Fruit fly (Drosophila melanogaster) whole organism, embryonic: Measurements from ENCODE around the gene CG10343.

Experiments
- Aef1 ChIP-seq: fragments of 200-800 bp; sonication (Bioruptor generic); IDR thresholded peaks from 3 replicates; pipeline ENCODE4 v1.3.6; 2022; ENCODE audit warnings: missing biosample characterization, missing genetic modification characterization
- CG10147 ChIP-seq: fragments of 200-800 bp; sonication (Bioruptor generic); optimal IDR thresholded peaks from 2 replicates; lab custom pipeline; 2019; ENCODE audit warnings: missing biosample characterization, mild to moderate bottlenecking, missing genetic modification characterization, moderate library complexity
- CG10209 ChIP-seq: fragments of 200-800 bp; sonication (Bioruptor generic); optimal IDR thresholded peaks from 3 replicates; lab custom pipeline; 2017; ENCODE audit warnings: missing biosample characterization, mild to moderate bottlenecking, missing genetic modification characterization, missing genetic modification reagents
- CG10274 ChIP-seq: fragments of 200-800 bp; sonication (Bioruptor generic); optimal IDR thresholded peaks from 3 replicates; lab custom pipeline; 2017; ENCODE audit warnings: missing biosample characterization, mild to moderate bottlenecking, missing genetic modification characterization
- CG11723 ChIP-seq: fragments of 200-800 bp; sonication (Bioruptor generic); optimal IDR thresholded peaks from 2 replicates; lab custom pipeline; 2017; ENCODE audit warnings: missing biosample characterization, mild to moderate bottlenecking, missing genetic modification characterization
- CG12155 ChIP-seq: fragments of 200-800 bp; sonication (Bioruptor generic); optimal IDR thresholded peaks from 3 replicates; lab custom pipeline; 2016; ENCODE audit warnings: missing biosample characterization, missing genetic modification characterization
- CG1233 ChIP-seq: fragments of 200-800 bp; sonication (Bioruptor generic); optimal IDR thresholded peaks from 4 replicates; lab custom pipeline; 2018; ENCODE audit warnings: missing biosample characterization, mild to moderate bottlenecking, missing genetic modification characterization
- CG12744 ChIP-seq: fragments of 200-800 bp; sonication (Bioruptor generic); optimal IDR thresholded peaks from 2 replicates; lab custom pipeline; 2016; ENCODE audit warnings: missing biosample characterization, missing genetic modification characterization
- CG13287 ChIP-seq: fragments of 200-800 bp; sonication (Bioruptor generic); IDR thresholded peaks from 2 replicates; pipeline ENCODE4 v1.3.6; 2022; ENCODE audit warnings: missing biosample characterization, missing genetic modification characterization; ENCODE audit not compliant: partially characterized antibody
- CG31224 ChIP-seq: fragments of 200-800 bp; sonication (Bioruptor generic); IDR thresholded peaks from 2 replicates; pipeline ENCODE4 v1.3.6; 2022; ENCODE audit warnings: missing biosample characterization, missing genetic modification characterization
- CG3163 ChIP-seq: fragments of 200-800 bp; sonication (Bioruptor generic); optimal IDR thresholded peaks from 3 replicates; lab custom pipeline; 2016; ENCODE audit warnings: missing biosample characterization, missing genetic modification characterization
- CG32532 ChIP-seq: fragments of 200-800 bp; sonication (Bioruptor generic); IDR thresholded peaks from 2 replicates; pipeline ENCODE4 v1.3.6; 2022; ENCODE audit warnings: missing biosample characterization, missing genetic modification characterization
- CG4404 ChIP-seq: fragments of 200-800 bp; sonication (Bioruptor generic); IDR thresholded peaks from 2 replicates; pipeline ENCODE4 v1.3.6; 2022; ENCODE audit warnings: missing biosample characterization, missing genetic modification characterization
- CG4424 ChIP-seq: fragments of 200-800 bp; sonication (Bioruptor generic); optimal IDR thresholded peaks from 3 replicates; lab custom pipeline; 2016; ENCODE audit warnings: missing biosample characterization, missing genetic modification characterization
- CG6791 ChIP-seq: fragments of 200-800 bp; sonication (Bioruptor generic); IDR thresholded peaks from 3 replicates; pipeline ENCODE4 v1.3.6; 2022; ENCODE audit warnings: missing biosample characterization, missing genetic modification characterization; ENCODE audit not compliant: partially characterized antibody
- CG7271 ChIP-seq: fragments of 200-800 bp; sonication (Bioruptor generic); optimal IDR thresholded peaks from 2 replicates; lab custom pipeline; 2018; ENCODE audit warnings: missing biosample characterization, mild to moderate bottlenecking, missing genetic modification characterization, moderate library complexity
- CG7372 ChIP-seq: fragments of 200-800 bp; sonication (Bioruptor generic); IDR thresholded peaks from 2 replicates; pipeline ENCODE4 v1.3.6; 2022; ENCODE audit warnings: missing biosample characterization, missing genetic modification characterization
- CG8089 ChIP-seq: fragments of 200-800 bp; sonication (Bioruptor generic); optimal IDR thresholded peaks from 3 replicates; lab custom pipeline; 2016; ENCODE audit warnings: missing biosample characterization, missing genetic modification characterization
- Eip74EF ChIP-seq, 2 experiments: fragments of 200-800 bp in 1 of 2; fragments of >200 bp in 1 of 2; sonication (Bioruptor generic) in 1 of 2; optimal IDR thresholded peaks; 2 replicates each; lab custom pipeline; 2017 to 2019; ENCODE audit warnings: missing biosample characterization in 2 of 2, missing genetic modification characterization in 2 of 2, mild to moderate bottlenecking in 1 of 2, moderate library complexity in 1 of 2
- HLH4C ChIP-seq: fragments of 200-800 bp; sonication (Bioruptor generic); IDR thresholded peaks from 3 replicates; pipeline ENCODE4 v1.3.6; 2022; ENCODE audit warnings: missing biosample characterization, missing genetic modification characterization; ENCODE audit not compliant: partially characterized antibody
- HLH54F ChIP-seq: fragments of 200-800 bp; sonication (Bioruptor generic); optimal IDR thresholded peaks from 3 replicates; lab custom pipeline; 2016; ENCODE audit warnings: missing biosample characterization, missing genetic modification characterization
- HLHmδ ChIP-seq: fragments of 200-800 bp; sonication (Bioruptor generic); optimal IDR thresholded peaks from 2 replicates; lab custom pipeline; 2018; ENCODE audit warnings: missing biosample characterization, mild to moderate bottlenecking, missing genetic modification characterization, moderate library complexity
- MTF-1 ChIP-seq: fragments of 200-800 bp; sonication (Bioruptor generic); optimal IDR thresholded peaks from 2 replicates; lab custom pipeline; 2018; ENCODE audit warnings: missing biosample characterization, mild to moderate bottlenecking, missing genetic modification characterization, borderline replicate concordance
- NK7.1 ChIP-seq: fragments of 200-800 bp; sonication (Bioruptor generic); optimal IDR thresholded peaks from 3 replicates; lab custom pipeline; 2016; ENCODE audit warnings: missing biosample characterization, missing genetic modification characterization
- NfI ChIP-seq: fragments of 200-800 bp; sonication (Bioruptor generic); optimal IDR thresholded peaks from 3 replicates; lab custom pipeline; 2018; ENCODE audit warnings: missing biosample characterization, mild to moderate bottlenecking, missing genetic modification characterization, moderate library complexity
- Oli ChIP-seq: fragments of 200-800 bp; sonication (Bioruptor generic); optimal IDR thresholded peaks from 2 replicates; lab custom pipeline; 2018; ENCODE audit warnings: missing biosample characterization, mild to moderate bottlenecking, missing genetic modification characterization, moderate library complexity
- Opbp ChIP-seq: fragments of 200-800 bp; sonication (Bioruptor generic); IDR thresholded peaks from 3 replicates; pipeline ENCODE4 v1.3.6; 2022; ENCODE audit warnings: missing biosample characterization, missing genetic modification characterization; ENCODE audit not compliant: partially characterized antibody
- Sox102F ChIP-seq: fragments of 200-800 bp; sonication (Bioruptor generic); optimal IDR thresholded peaks from 2 replicates; lab custom pipeline; 2018; ENCODE audit warnings: missing biosample characterization, mild to moderate bottlenecking, missing genetic modification characterization, moderate library complexity
- Sry-δ ChIP-seq: fragments of 200-800 bp; sonication (Bioruptor generic); optimal IDR thresholded peaks from 2 replicates; lab custom pipeline; 2016; ENCODE audit warnings: missing biosample characterization, missing genetic modification characterization
- Ssrp ChIP-seq: fragments of 200-800 bp; sonication (Bioruptor generic); optimal IDR thresholded peaks from 2 replicates; lab custom pipeline; 2018; ENCODE audit warnings: missing biosample characterization, mild to moderate bottlenecking, missing genetic modification characterization, moderate library complexity
- Taf1 ChIP-seq: fragments of 200-800 bp; sonication (Bioruptor generic); IDR thresholded peaks from 2 replicates; pipeline ENCODE4 v1.3.6; 2022; ENCODE audit warnings: missing biosample characterization, missing genetic modification characterization
- YL-1 ChIP-seq: fragments of 200-800 bp; sonication (Bioruptor generic); optimal IDR thresholded peaks from 3 replicates; lab custom pipeline; 2017; ENCODE audit warnings: missing biosample characterization, mild to moderate bottlenecking, missing genetic modification characterization
- ara ChIP-seq: fragments of 200-800 bp; sonication (Bioruptor generic); IDR thresholded peaks from 2 replicates; pipeline ENCODE4 v1.3.6; 2022; ENCODE audit warnings: missing biosample characterization, missing genetic modification characterization
- cato ChIP-seq: fragments of 200-800 bp; sonication (Bioruptor generic); optimal IDR thresholded peaks from 2 replicates; lab custom pipeline; 2016; ENCODE audit warnings: missing biosample characterization, missing genetic modification characterization, borderline replicate concordance
- chinmo ChIP-seq: fragments of 200-800 bp; sonication (Bioruptor generic); IDR thresholded peaks from 4 replicates; pipeline ENCODE4 v1.3.6; 2022; ENCODE audit warnings: missing biosample characterization, missing genetic modification characterization; ENCODE audit not compliant: partially characterized antibody
- crp ChIP-seq, 2 experiments: fragments of 200-800 bp; sonication (Bioruptor generic); optimal IDR thresholded peaks; 2 replicates in 1 of 2; 3 replicates in 1 of 2; lab custom pipeline; 2017; ENCODE audit warnings: missing biosample characterization in 2 of 2, missing genetic modification characterization in 2 of 2, mild to moderate bottlenecking in 1 of 2, moderate library complexity in 1 of 2
- ems ChIP-seq: fragments of 200-800 bp; sonication (Bioruptor generic); optimal IDR thresholded peaks from 3 replicates; lab custom pipeline; 2016; ENCODE audit warnings: missing biosample characterization, missing genetic modification characterization
- fd102C ChIP-seq: fragments of 200-800 bp; sonication (Bioruptor generic); optimal IDR thresholded peaks from 2 replicates; lab custom pipeline; 2018; ENCODE audit warnings: missing biosample characterization, mild to moderate bottlenecking, missing genetic modification characterization, moderate library complexity
- h ChIP-seq: fragments of >200 bp; optimal IDR thresholded peaks from 2 replicates; lab custom pipeline; 2017
- nau ChIP-seq: fragments of 200-800 bp; sonication (Bioruptor generic); optimal IDR thresholded peaks from 3 replicates; lab custom pipeline; 2017; ENCODE audit warnings: missing biosample characterization, mild to moderate bottlenecking, missing genetic modification characterization, missing genetic modification reagents
- nerfin-2 ChIP-seq: fragments of 200-800 bp; sonication (Bioruptor generic); IDR thresholded peaks from 2 replicates; pipeline ENCODE4 v1.3.6; 2022; ENCODE audit warnings: missing biosample characterization, missing genetic modification characterization; ENCODE audit not compliant: partially characterized antibody
- onecut ChIP-seq: fragments of 200-800 bp; sonication (Bioruptor generic); IDR thresholded peaks from 2 replicates; pipeline ENCODE4 v1.3.6; 2022; ENCODE audit warnings: missing biosample characterization, missing genetic modification characterization
- peb ChIP-seq: fragments of 200-800 bp; sonication (Bioruptor generic); IDR thresholded peaks from 2 replicates; pipeline ENCODE4 v1.3.6; 2022; ENCODE audit warnings: missing biosample characterization, missing genetic modification characterization
- rib ChIP-seq: fragments of 200-800 bp; sonication (Bioruptor generic); IDR thresholded peaks from 2 replicates; pipeline ENCODE4 v1.3.6; 2022; ENCODE audit warnings: missing biosample characterization, missing genetic modification characterization
- ro ChIP-seq: fragments of 200-800 bp; sonication (Bioruptor generic); IDR thresholded peaks from 2 replicates; pipeline ENCODE4 v1.3.6; 2022; ENCODE audit warnings: missing biosample characterization, missing genetic modification characterization
- sd ChIP-seq: fragments of 200-800 bp; sonication (Bioruptor generic); optimal IDR thresholded peaks from 3 replicates; lab custom pipeline; 2018; ENCODE audit warnings: missing biosample characterization, mild to moderate bottlenecking, missing genetic modification characterization, moderate library complexity
- sqz ChIP-seq: fragments of 200-800 bp; sonication (Bioruptor generic); optimal IDR thresholded peaks from 3 replicates; lab custom pipeline; 2018; ENCODE audit warnings: missing biosample characterization, mild to moderate bottlenecking, missing genetic modification characterization
- stwl ChIP-seq: fragments of 200-800 bp; sonication (Bioruptor generic); optimal IDR thresholded peaks from 3 replicates; lab custom pipeline; 2018; ENCODE audit warnings: missing biosample characterization, mild to moderate bottlenecking, missing genetic modification characterization, moderate library complexity
- zen2 ChIP-seq: fragments of 200-800 bp; sonication (Bioruptor generic); IDR thresholded peaks from 3 replicates; pipeline ENCODE4 v1.3.6; 2022; ENCODE audit warnings: missing biosample characterization, missing genetic modification characterization; ENCODE audit not compliant: partially characterized antibody
- zfh1 ChIP-seq: fragments of 200-800 bp; sonication (Bioruptor generic); IDR thresholded peaks from 3 replicates; pipeline ENCODE4 v1.3.6; 2022; ENCODE audit warnings: missing biosample characterization, missing genetic modification characterization

The CG10343 gene

dm6 chr2L:18694724-18695105 lies 8.6 kb upstream of the CG10343 start (continued):
- no peak for TF ChIP-seq CG13287
- TF ChIP-seq Taf1 (GFP tag; lab: Robert Waterston, UW), result 0 out of 2 replicates have a peak, but pooled peaks have one; percentile 22
- no peak for TF ChIP-seq ems (GFP tag; lab: Kevin White, UChicago)
- TF ChIP-seq onecut, result no peak
- TF ChIP-seq HLH54F, result no peak
- TF ChIP-seq CG4424 (GFP tag; lab: Kevin White, UChicago), result no peak
- TF ChIP-seq CG7372 (GFP tag; lab: Robert Waterston, UW), result peak; percentile 57; the same call in 1 of the 2 replicates
- TF ChIP-seq zfh1 (GFP tag; lab: Robert Waterston, UW), result peak; percentile 48; the same call in 1 of the 3 replicates
- TF ChIP-seq ara (GFP tag; lab: Robert Waterston, UW), result peak; percentile 33; the same call in 1 of the 2 replicates
- no peak for TF ChIP-seq h
- peak; percentile 66 for TF ChIP-seq Sox102F (GFP tag; lab: Kevin White, UChicago)
- TF ChIP-seq cato (GFP tag; lab: Kevin White, UChicago), result no peak
- no peak for TF ChIP-seq crp (GFP tag; optimal IDR thresholded peaks at IDR 0.05; lab: Kevin White, UChicago)
- TF ChIP-seq CG10209 (GFP tag; lab: Kevin White, UChicago), result peak; percentile 4
- peak; percentile 9; the same call in 1 of the 2 replicates for TF ChIP-seq CG31224 (GFP tag; lab: Robert Waterston, UW)
- TF ChIP-seq NfI, result no peak
- no peak for TF ChIP-seq Opbp (GFP tag; lab: Robert Waterston, UW)
- no peak for TF ChIP-seq peb (GFP tag; lab: Robert Waterston, UW)
- no peak for TF ChIP-seq rib (GFP tag; lab: Robert Waterston, UW)
- peak; percentile 31 for TF ChIP-seq Oli (tag; lab: Kevin White, UChicago)
- TF ChIP-seq sd (tag; lab: Kevin White, UChicago), result no peak
- TF ChIP-seq CG12155 (GFP tag; lab: Kevin White, UChicago), result no peak
- TF ChIP-seq ro (GFP tag; lab: Robert Waterston, UW), result no peak
- no peak for TF ChIP-seq chinmo (GFP tag; lab: Robert Waterston, UW)
- no peak for TF ChIP-seq fd102C
- no peak for TF ChIP-seq stwl (tag; lab: Kevin White, UChicago)

dm6 chr2L:18695404-18695804 lies 7.9 kb upstream of the CG10343 start, which contains the start of the genes CG10383 and CG10338:
CG10383 (minus strand) TSS chr2L:18695602.
CG10338 (plus strand) TSS chr2L:18695664.
- peak; percentile 94 for TF ChIP-seq CG32532
- TF ChIP-seq CG10147 (GFP tag; lab: Kevin White, UChicago), result peak; percentile 70
- TF ChIP-seq CG12744 (GFP tag; lab: Kevin White, UChicago), result peak; percentile 76
- TF ChIP-seq Sry-δ (GFP tag; lab: Kevin White, UChicago), result peak; percentile 68
- TF ChIP-seq CG7271 (tag; lab: Kevin White, UChicago), result peak; percentile 53
- no peak for TF ChIP-seq zen2 (GFP tag; lab: Robert Waterston, UW)
- no peak for TF ChIP-seq HLHmδ (GFP tag; lab: Kevin White, UChicago)
- peak; percentile 91 for TF ChIP-seq Aef1 (GFP tag; lab: Robert Waterston, UW)
- TF ChIP-seq NK7.1 (GFP tag; lab: Kevin White, UChicago), result peak; percentile 73
- TF ChIP-seq CG4404, result peak; percentile 73
- TF ChIP-seq YL-1 (GFP tag; lab: Kevin White, UChicago), result peak; percentile 80
- peak; percentile 84 for TF ChIP-seq sd (tag; lab: Kevin White, UChicago)
- no peak for TF ChIP-seq sqz (GFP tag; lab: Kevin White, UChicago)
- peak; percentile 72 for TF ChIP-seq Ssrp (tag; lab: Kevin White, UChicago)
- peak; percentile 82 for TF ChIP-seq CG8089 (GFP tag; lab: Kevin White, UChicago)
- TF ChIP-seq HLH4C (GFP tag; lab: Robert Waterston, UW), result peak; percentile 44; the same call in 2 of the 3 replicates
- no peak for TF ChIP-seq nau (GFP tag; lab: Kevin White, UChicago)
- TF ChIP-seq CG10274, result no peak
- no peak for TF ChIP-seq CG6791 (GFP tag; lab: Robert Waterston, UW)
- peak; percentile 41 for TF ChIP-seq CG1233 (GFP tag; lab: Kevin White, UChicago)
- TF ChIP-seq CG3163 (GFP tag; lab: Kevin White, UChicago), result peak; percentile 65
- TF ChIP-seq Eip74EF (GFP tag; optimal IDR thresholded peaks at IDR 0.05; lab: Kevin White, UChicago), result peak in 1 of 2 experiments; percentile 63
- TF ChIP-seq MTF-1 (GFP tag; lab: Kevin White, UChicago), result peak; percentile 53
- TF ChIP-seq CG11723 (GFP tag; lab: Kevin White, UChicago), result peak; percentile 62
- TF ChIP-seq nerfin-2 (GFP tag; lab: Robert Waterston, UW), result no peak
